Worm (Caenorhabditis elegans) whole organism, L4 larva: Measurements from ENCODE around the gene C05E4.15.

Experiments used
- F26F4.8 ChIP-seq: fragments of 200-800 bp; sonication (Bioruptor generic); conservative IDR thresholded peaks from 2 replicates; pipeline ENCODE4 v1.3.6; 2022; ENCODE audit warnings: missing genetic modification characterization, missing compliant biosample characterization
- T20F7.1 ChIP-seq: fragments of 200-800 bp; sonication (Bioruptor generic); optimal IDR thresholded peaks from 2 replicates; lab custom pipeline; 2018; ENCODE audit warnings: mild to moderate bottlenecking, missing genetic modification characterization, missing compliant biosample characterization
- Y105C5A.15 ChIP-seq: fragments of 200-800 bp; sonication (Bioruptor generic); IDR thresholded peaks from 2 replicates; pipeline ENCODE4 v1.3.6; 2022; ENCODE audit warnings: missing genetic modification characterization, missing compliant biosample characterization
- ZK337.2 ChIP-seq: fragments of 200-800 bp; sonication (Bioruptor generic); IDR thresholded peaks from 2 replicates; pipeline ENCODE4 v1.3.6; 2022; ENCODE audit warnings: missing genetic modification reagents, missing genetic modification characterization, missing compliant biosample characterization
- aha-1 ChIP-seq: fragments of 150-350 bp; peaks from one replicate; lab custom pipeline; 2014; ENCODE audit warnings: missing biosample characterization, missing genetic modification characterization
- aly-2 ChIP-seq: sonication (generic microtip); optimal IDR thresholded peaks from 2 replicates; lab custom pipeline; 2018; ENCODE audit warnings: missing biosample characterization, missing genetic modification characterization
- ceh-28 ChIP-seq: fragments of 150-350 bp; optimal IDR thresholded peaks from 2 replicates; lab custom pipeline; 2014; ENCODE audit warnings: missing biosample characterization, missing genetic modification reagents, missing genetic modification characterization
- ceh-32 ChIP-seq: sonication (generic microtip); optimal IDR thresholded peaks from 2 replicates; lab custom pipeline; 2016; ENCODE audit warnings: mild to moderate bottlenecking, missing genetic modification characterization, missing compliant biosample characterization; ENCODE audit not compliant: poor library complexity
- ces-1 ChIP-seq: fragments of 150-350 bp; sonication (generic microtip); optimal IDR thresholded peaks from 4 replicates; lab custom pipeline; 2014; ENCODE audit warnings: missing biosample characterization, missing genetic modification reagents, missing genetic modification characterization
- ctbp-1 ChIP-seq: fragments of 200-800 bp; sonication (Bioruptor generic); IDR thresholded peaks from 2 replicates; pipeline ENCODE4 v1.3.6; 2022; ENCODE audit warnings: missing genetic modification reagents, missing genetic modification characterization, missing compliant biosample characterization
- daf-16 ChIP-seq, 3 experiments: sonication (generic microtip); optimal IDR thresholded peaks; 2 replicates each; lab custom pipeline; 2016 to 2017; ENCODE audit warnings: missing genetic modification characterization in 3 of 3, missing genetic modification reagents in 3 of 3, mild to moderate bottlenecking in 2 of 3, missing compliant biosample characterization in 2 of 3, missing biosample characterization in 1 of 3, moderate library complexity in 1 of 3
- dmd-8 ChIP-seq: fragments of 200-800 bp; sonication (Bioruptor generic); IDR thresholded peaks from 2 replicates; pipeline ENCODE4 v1.3.6; 2022; ENCODE audit warnings: missing genetic modification characterization, missing compliant biosample characterization
- dpl-1 ChIP-seq: fragments of 150-350 bp; optimal IDR thresholded peaks from 2 replicates; lab custom pipeline; 2014; ENCODE audit warnings: missing biosample characterization, missing genetic modification reagents, missing genetic modification characterization
- egl-27 ChIP-seq: sonication (generic microtip); optimal IDR thresholded peaks from 3 replicates; lab custom pipeline; 2017; ENCODE audit warnings: missing biosample characterization, missing genetic modification reagents, missing genetic modification characterization
- lin-13 ChIP-seq: fragments of 150-350 bp; optimal IDR thresholded peaks from 2 replicates; lab custom pipeline; 2014; ENCODE audit warnings: missing biosample characterization, missing genetic modification reagents, missing genetic modification characterization
- lin-15B ChIP-seq: fragments of 150-350 bp; sonication (generic microtip); optimal IDR thresholded peaks from 3 replicates; lab custom pipeline; 2014; ENCODE audit warnings: missing biosample characterization, missing genetic modification characterization
- lin-29 ChIP-seq: fragments of 200-800 bp; sonication (Bioruptor generic); IDR thresholded peaks from 2 replicates; pipeline ENCODE4 v1.3.6; 2022; ENCODE audit warnings: missing genetic modification reagents, missing genetic modification characterization, missing compliant biosample characterization
- lir-3 ChIP-seq: sonication (generic microtip); optimal IDR thresholded peaks from 2 replicates; lab custom pipeline; 2016; ENCODE audit warnings: mild to moderate bottlenecking, missing genetic modification characterization, missing compliant biosample characterization
- madf-5 ChIP-seq, 2 experiments: fragments of 200-800 bp; sonication (Bioruptor generic); IDR thresholded peaks; 2 replicates each; pipeline ENCODE4 v1.3.6; 2022; ENCODE audit warnings: missing compliant biosample characterization in 2 of 2, missing genetic modification characterization in 2 of 2
- mep-1 ChIP-seq: fragments of 150-350 bp; sonication (generic microtip); optimal IDR thresholded peaks from 3 replicates; lab custom pipeline; 2014; ENCODE audit warnings: missing biosample characterization, missing genetic modification characterization
- mxl-3 ChIP-seq: fragments of 200-800 bp; sonication (Bioruptor generic); optimal IDR thresholded peaks from 2 replicates; lab custom pipeline; 2018; ENCODE audit warnings: mild to moderate bottlenecking, missing genetic modification characterization, missing compliant biosample characterization
- nhr-10 ChIP-seq: fragments of 150-350 bp; optimal IDR thresholded peaks from 2 replicates; lab custom pipeline; 2014; ENCODE audit warnings: missing biosample characterization, missing genetic modification characterization
- nhr-41 ChIP-seq: fragments of 200-800 bp; sonication (Bioruptor generic); IDR thresholded peaks from 2 replicates; pipeline ENCODE4 v1.3.6; 2022; ENCODE audit warnings: missing genetic modification reagents, missing genetic modification characterization, missing compliant biosample characterization
- nhr-6 ChIP-seq: fragments of 150-350 bp; optimal IDR thresholded peaks from 2 replicates; lab custom pipeline; 2014; ENCODE audit warnings: missing biosample characterization, missing genetic modification characterization
- nhr-77 ChIP-seq: fragments of 150-350 bp; optimal IDR thresholded peaks from 2 replicates; lab custom pipeline; 2014; ENCODE audit warnings: missing biosample characterization, missing genetic modification characterization
- pha-4 ChIP-seq, 2 experiments: fragments of 150-350 bp in 1 of 2; fragments of 200-800 bp in 1 of 2; sonication (Bioruptor generic) in 1 of 2; IDR thresholded peaks in 1 of 2; optimal IDR thresholded peaks in 1 of 2; 2 replicates each; pipeline versions ENCODE4 v1.3.6 to Lab custom; 2014 to 2022; ENCODE audit warnings: missing genetic modification characterization in 2 of 2, missing genetic modification reagents in 2 of 2, missing biosample characterization in 1 of 2, missing compliant biosample characterization in 1 of 2
- php-3 ChIP-seq: fragments of 200-800 bp; sonication (Bioruptor generic); IDR thresholded peaks from 2 replicates; pipeline ENCODE4 v1.3.6; 2022; ENCODE audit warnings: missing genetic modification reagents, missing genetic modification characterization, missing compliant biosample characterization
- rbr-2 ChIP-seq: sonication (generic microtip); optimal IDR thresholded peaks from 2 replicates; lab custom pipeline; 2016; ENCODE audit warnings: missing genotype, missing genetic modification characterization, missing compliant biosample characterization
- spr-3 ChIP-seq: fragments of 200-800 bp; sonication (Bioruptor generic); optimal IDR thresholded peaks from 2 replicates; lab custom pipeline; 2018; ENCODE audit warnings: mild to moderate bottlenecking, missing genetic modification characterization, missing compliant biosample characterization
- tra-1 ChIP-seq: fragments of 200-800 bp; sonication (Bioruptor generic); IDR thresholded peaks from 2 replicates; pipeline ENCODE4 v1.3.6; 2022; ENCODE audit warnings: missing genetic modification reagents, missing genetic modification characterization, missing compliant biosample characterization
- unc-130 ChIP-seq: sonication (generic microtip); optimal IDR thresholded peaks from 2 replicates; lab custom pipeline; 2016; ENCODE audit warnings: missing genetic modification reagents, missing genetic modification characterization, missing compliant biosample characterization
- unc-39 ChIP-seq: sonication (generic microtip); optimal IDR thresholded peaks from 2 replicates; lab custom pipeline; 2017; ENCODE audit warnings: missing biosample characterization, missing genetic modification characterization
- zip-11 ChIP-seq: fragments of 200-800 bp; sonication (Bioruptor generic); IDR thresholded peaks from 2 replicates; pipeline ENCODE4 v1.3.6; 2022; ENCODE audit warnings: missing genetic modification characterization, missing compliant biosample characterization
- ztf-7 ChIP-seq: fragments of 150-350 bp; optimal IDR thresholded peaks from 2 replicates; lab custom pipeline; 2014; ENCODE audit warnings: missing biosample characterization, missing genetic modification characterization

The C05E4.15 gene

DNA sequence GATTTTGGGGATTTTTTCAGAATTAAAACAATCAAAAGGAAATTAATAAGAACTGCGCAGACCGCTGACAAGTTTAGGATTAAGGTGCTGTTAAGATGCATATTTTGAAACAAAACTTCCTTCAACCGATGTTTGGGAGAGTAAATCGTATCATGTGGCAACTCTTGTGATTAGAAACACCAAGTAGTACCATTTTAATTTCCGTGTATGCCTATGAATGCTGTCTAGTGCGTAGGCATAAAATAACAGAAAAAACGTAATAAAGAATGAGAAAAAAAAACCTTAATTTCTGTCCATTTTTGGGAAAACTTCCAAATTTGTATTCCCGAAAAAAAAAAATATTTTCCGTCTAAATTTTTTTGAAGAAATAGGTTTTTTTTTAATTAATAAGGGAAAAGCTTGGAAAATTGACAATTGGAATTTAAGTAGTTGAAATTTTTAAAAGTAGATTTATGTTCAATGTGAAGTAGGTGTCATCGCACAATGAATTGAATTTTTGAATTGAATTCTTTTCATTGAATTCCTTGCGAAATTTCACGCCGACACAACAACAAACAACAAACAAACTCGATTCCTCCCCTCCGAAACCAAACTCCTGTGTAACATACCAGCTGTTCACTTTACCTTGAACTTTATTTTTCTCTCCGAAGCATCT is 8.3 kb downstream of the C05E4.15 start, which contains the start of the genes str-262 and srp-1:
Gene str-262, minus strand, starts transcription at position 101 of the 655 bp plus-strand sequence.
Gene srp-1, plus strand, starts transcription at position 605 of the 655 bp plus-strand sequence.
- no peak for TF ChIP-seq nhr-10
- TF ChIP-seq lin-15B = no peak
- no peak for TF ChIP-seq lin-13 (GFP tag; lab: Kevin White, UChicago)
- no peak for TF ChIP-seq daf-16 (GFP tag; optimal IDR thresholded peaks at IDR 0.05; lab: Kevin White, UChicago)
- TF ChIP-seq daf-16 (tag; optimal IDR thresholded peaks at IDR 0.05; lab: Kevin White, UChicago) = no peak
- TF ChIP-seq lin-29 (GFP tag; lab: Robert Waterston, UW) = no peak
- TF ChIP-seq aly-2 = no peak
- TF ChIP-seq T20F7.1 = no peak
- TF ChIP-seq pha-4 (GFP tag; IDR thresholded peaks at IDR 0.05; lab: Robert Waterston, UW) = no peak
- TF ChIP-seq pha-4 (tag; optimal IDR thresholded peaks at IDR 0.05; lab: Kevin White, UChicago) = no peak
- TF ChIP-seq unc-130 (GFP tag; lab: Kevin White, UChicago) = no peak
- TF ChIP-seq ceh-32 (tag; lab: Kevin White, UChicago) = no peak
- no peak for TF ChIP-seq nhr-41 (GFP tag; lab: Robert Waterston, UW)
- no peak for TF ChIP-seq ces-1 (GFP tag; lab: Kevin White, UChicago)
- no peak for TF ChIP-seq rbr-2 (tag; lab: Kevin White, UChicago)

- TF ChIP-seq mep-1 (tag; lab: Kevin White, UChicago) = no peak
- no peak for TF ChIP-seq lir-3 (tag; lab: Kevin White, UChicago)
- TF ChIP-seq nhr-6 (tag; lab: Kevin White, UChicago) = no peak
- no peak for TF ChIP-seq ceh-32 (tag; lab: Kevin White, UChicago)
- TF ChIP-seq Y105C5A.15 (GFP tag; lab: Robert Waterston, UW) = no peak
- no peak for TF ChIP-seq mxl-3 (GFP tag; lab: Kevin White, UChicago)
- no peak for TF ChIP-seq ceh-28
- no peak for TF ChIP-seq unc-39 (tag; lab: Kevin White, UChicago)
- no peak for TF ChIP-seq egl-27 (tag; lab: Kevin White, UChicago)
- TF ChIP-seq ctbp-1 (GFP tag; lab: Robert Waterston, UW) = no peak
Observed at ce11 chrV:748044-748443, 13.1 kb downstream of the C05E4.15 start, which contains the start of gene sri-4. sri-4 (plus strand) TSS chrV:748344.

ce11 chrV:743348-743747 is 17.8 kb downstream of the C05E4.15 start, which contains the start of gene str-134:
str-134 (plus strand) TSS chrV:743648.
- TF ChIP-seq aha-1 (tag; lab: Kevin White, UChicago) = no peak
- no peak for TF ChIP-seq ZK337.2

DNA sequence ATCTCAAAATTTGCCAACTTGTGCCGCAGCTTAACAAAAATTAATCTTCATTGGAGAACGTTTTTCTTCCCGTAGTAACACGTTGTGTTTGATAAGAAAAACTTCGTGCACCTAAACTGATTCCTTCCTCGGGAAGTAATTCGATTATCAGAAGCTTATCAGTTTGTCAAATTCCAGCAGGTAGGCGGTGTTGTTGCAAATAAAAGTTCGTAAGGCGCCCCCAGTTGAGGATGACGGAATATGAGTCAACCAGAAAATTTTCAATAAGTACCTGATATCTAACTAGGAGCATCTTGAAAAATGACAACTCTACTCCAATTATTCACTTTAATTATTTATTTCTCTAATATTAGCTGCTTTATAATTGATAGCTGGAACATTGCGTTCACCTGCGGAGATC is 19.3 kb downstream of the C05E4.15 start, which contains the start of gene C05E4.7:
Gene C05E4.7, plus strand, starts transcription at position 301 of the 400 bp plus-strand sequence.
- TF ChIP-seq php-3 (GFP tag; lab: Robert Waterston, UW) = no peak
- no peak for TF ChIP-seq F26F4.8
- TF ChIP-seq mxl-3 (GFP tag; lab: Kevin White, UChicago) = no peak
- TF ChIP-seq lir-3 (tag; lab: Kevin White, UChicago) = no peak
- TF ChIP-seq dpl-1 (GFP tag; lab: Kevin White, UChicago) = no peak
- TF ChIP-seq unc-39 (tag; lab: Kevin White, UChicago) = no peak
- no peak for TF ChIP-seq tra-1 (GFP tag; lab: Robert Waterston, UW)
- TF ChIP-seq spr-3 (GFP tag; lab: Kevin White, UChicago) = no peak
- no peak for TF ChIP-seq madf-5 (GFP tag; IDR thresholded peaks at IDR 0.05; lab: Robert Waterston, UW)
- no peak for TF ChIP-seq zip-11 (GFP tag; lab: Robert Waterston, UW)
- TF ChIP-seq ztf-7 = no peak
- TF ChIP-seq nhr-77 (tag; lab: Kevin White, UChicago) = no peak
- no peak for TF ChIP-seq dmd-8 (GFP tag; lab: Robert Waterston, UW)
